Worm (Caenorhabditis elegans) whole organism, late embryonic: Measurements from ENCODE around the gene ugt-34.

Experiments used
- F13H6.1 ChIP-seq: sonication (generic microtip); optimal IDR thresholded peaks from 2 replicates; lab custom pipeline; 2016; ENCODE audit warnings: missing genetic modification characterization, missing compliant biosample characterization
- T23F11.4 ChIP-seq: fragments of 200-800 bp; sonication (Bioruptor generic); optimal IDR thresholded peaks from 2 replicates; lab custom pipeline; 2018; ENCODE audit warnings: mild to moderate bottlenecking, missing genetic modification characterization, missing compliant biosample characterization
- ahr-1 ChIP-seq: sonication (generic microtip); optimal IDR thresholded peaks from 2 replicates; lab custom pipeline; 2016; ENCODE audit warnings: missing genetic modification characterization, missing compliant biosample characterization
- ama-1 ChIP-seq: fragments of 150-350 bp; optimal IDR thresholded peaks from 2 replicates; lab custom pipeline; 2014
- ceh-30 ChIP-seq: fragments of 150-350 bp; optimal IDR thresholded peaks from 2 replicates; lab custom pipeline; 2014; ENCODE audit warnings: missing biosample characterization, missing genetic modification characterization
- elt-2 ChIP-seq: sonication (generic microtip); optimal IDR thresholded peaks from 2 replicates; lab custom pipeline; 2016; ENCODE audit warnings: missing genetic modification reagents, missing genetic modification characterization, missing compliant biosample characterization
- fax-1 ChIP-seq: sonication (generic microtip); optimal IDR thresholded peaks from 2 replicates; lab custom pipeline; 2016; ENCODE audit warnings: missing genotype, missing genetic modification characterization, missing compliant biosample characterization
- hlh-15 ChIP-seq: sonication (generic microtip); optimal IDR thresholded peaks from 2 replicates; lab custom pipeline; 2016; ENCODE audit warnings: missing genetic modification characterization, missing compliant biosample characterization
- nhr-11 ChIP-seq: fragments of 150-350 bp; optimal IDR thresholded peaks from 2 replicates; lab custom pipeline; 2014; ENCODE audit warnings: missing biosample characterization, missing genetic modification characterization
- pqm-1 ChIP-seq: sonication (generic microtip); optimal IDR thresholded peaks from 2 replicates; lab custom pipeline; 2016; ENCODE audit warnings: missing genetic modification characterization, missing compliant biosample characterization
- tbx-2 ChIP-seq: sonication (generic microtip); optimal IDR thresholded peaks from 2 replicates; lab custom pipeline; 2016; ENCODE audit warnings: missing genetic modification characterization, missing compliant biosample characterization
- unc-55 ChIP-seq: sonication (generic microtip); optimal IDR thresholded peaks from 2 replicates; lab custom pipeline; 2017; ENCODE audit warnings: missing biosample characterization, missing genetic modification reagents, missing genetic modification characterization

DNA sequence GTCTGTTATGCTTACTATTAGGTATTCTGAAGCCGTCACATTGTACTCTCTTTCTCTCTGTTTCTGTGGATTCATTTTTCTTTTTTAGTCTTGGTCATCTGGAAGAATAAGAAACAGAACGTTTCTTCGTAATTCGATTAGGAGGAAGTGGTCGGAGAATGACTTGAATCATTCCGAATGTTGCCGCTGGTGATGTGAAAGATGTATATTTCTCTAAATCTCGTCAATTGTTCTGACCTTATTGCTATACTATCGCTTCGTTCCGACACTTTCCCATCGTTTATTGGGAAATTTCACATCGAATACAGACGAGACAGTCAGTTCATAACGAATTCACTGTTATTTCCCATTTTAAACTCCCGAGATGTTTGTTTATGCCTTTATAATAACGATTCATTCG is 22.3 kb upstream of the ugt-34 start:
- TF ChIP-seq ceh-30 (tag; lab: Kevin White, UChicago), result no peak
- TF ChIP-seq ama-1 (lab: Kevin White, UChicago), result no peak
- TF ChIP-seq tbx-2 (tag; lab: Kevin White, UChicago), result no peak
- no peak for TF ChIP-seq F13H6.1
- no peak for TF ChIP-seq nhr-11 (tag; lab: Kevin White, UChicago)
- no peak for TF ChIP-seq ahr-1 (tag; lab: Kevin White, UChicago)
- TF ChIP-seq T23F11.4 (GFP tag; lab: Kevin White, UChicago), result no peak
- TF ChIP-seq pqm-1 (tag; lab: Kevin White, UChicago), result no peak
- no peak for TF ChIP-seq fax-1 (tag; lab: Kevin White, UChicago)
- TF ChIP-seq hlh-15 (tag; lab: Kevin White, UChicago), result no peak
- no peak for TF ChIP-seq elt-2
- TF ChIP-seq unc-55, result no peak
